Fruit fly (Drosophila melanogaster): ENCODE measurements around the gene Past1.

The Past1 gene

dm6 chr3R:12701257-12701656, 4.1 kb downstream of the Past1 start (continued):
- TF ChIP-seq CG6813 (GFP tag; optimal IDR thresholded peaks at IDR 0.05), result peak; percentile 35
- TF ChIP-seq bcd (GFP tag; optimal IDR thresholded peaks at IDR 0.05), result no peak
- peak; percentile 53 for TF ChIP-seq oc (tag; optimal IDR thresholded peaks at IDR 0.05)
- no peak for TF ChIP-seq pfk (GFP tag; optimal IDR thresholded peaks at IDR 0.05)
- no peak for TF ChIP-seq fd3F (GFP tag; optimal IDR thresholded peaks at IDR 0.05)
- TF ChIP-seq Kr (GFP tag; optimal IDR thresholded peaks at IDR 0.05), result peak; percentile 15
- TF ChIP-seq wek (GFP tag; optimal IDR thresholded peaks at IDR 0.05), result peak; percentile 43
- peak; percentile 16; the same call in 1 of the 2 replicates for TF ChIP-seq CG17328 (GFP tag; IDR thresholded peaks at IDR 0.05)
- no peak for TF ChIP-seq CHES-1-like (GFP tag; optimal IDR thresholded peaks at IDR 0.05)
- TF ChIP-seq CG2875 (GFP tag; optimal IDR thresholded peaks at IDR 0.05), result peak; percentile 26
- no peak for TF ChIP-seq CG11560 (tag; IDR thresholded peaks at IDR 0.05)
- no peak for TF ChIP-seq CG12391 (tag; optimal IDR thresholded peaks at IDR 0.05)
- TF ChIP-seq sens-2 (GFP tag; IDR thresholded peaks at IDR 0.05), result no peak
- no peak for TF ChIP-seq dm (GFP tag; optimal IDR thresholded peaks at IDR 0.05)
- TF ChIP-seq lola (GFP tag; optimal IDR thresholded peaks at IDR 0.05), result peak in 1 of 3 experiments; percentile 17
- TF ChIP-seq exex (tag; optimal IDR thresholded peaks at IDR 0.05), result peak; percentile 11
- peak; percentile 35 for TF ChIP-seq CG1529 (GFP tag; optimal IDR thresholded peaks at IDR 0.05)
- peak; percentile 37; the same call in 1 of the 2 replicates for TF ChIP-seq vvl (GFP tag; IDR thresholded peaks at IDR 0.05)
- TF ChIP-seq CG12071 (GFP tag; optimal IDR thresholded peaks at IDR 0.05), result peak; percentile 4
- peak; percentile 36 for TF ChIP-seq CG15696 (tag; optimal IDR thresholded peaks at IDR 0.05)
- no peak for TF ChIP-seq CG7271 (tag; optimal IDR thresholded peaks at IDR 0.05)
- TF ChIP-seq ATbp (GFP tag; optimal IDR thresholded peaks at IDR 0.05), result peak; percentile 27
- no peak for TF ChIP-seq CG43689 (GFP tag; IDR thresholded peaks at IDR 0.05)
- TF ChIP-seq CG13775 (GFP tag; optimal IDR thresholded peaks at IDR 0.05), result no peak
- peak; percentile 8 for TF ChIP-seq CG14710 (tag; optimal IDR thresholded peaks at IDR 0.05)
- TF ChIP-seq Xrp1 (GFP tag; IDR thresholded peaks at IDR 0.05), result peak; percentile 46
- TF ChIP-seq sens (GFP tag), result peak; percentile 78
- no peak for TF ChIP-seq Spps (tag; optimal IDR thresholded peaks at IDR 0.05)
- TF ChIP-seq D (optimal IDR thresholded peaks at IDR 0.05), result no peak
- TF ChIP-seq D (GFP tag; optimal IDR thresholded peaks at IDR 0.05), result peak; percentile 22
- no peak for TF ChIP-seq NFAT (GFP tag; IDR thresholded peaks at IDR 0.05)
- no peak for TF ChIP-seq Jarid2 (GFP tag; optimal IDR thresholded peaks at IDR 0.05)
- TF ChIP-seq CG8281 (tag; optimal IDR thresholded peaks at IDR 0.05), result no peak
- TF ChIP-seq ranshi (GFP tag; IDR thresholded peaks at IDR 0.05), result no peak
- no peak for TF ChIP-seq Awh (GFP tag; IDR thresholded peaks at IDR 0.05)
- peak; percentile 46 for TF ChIP-seq MTF-1 (GFP tag; optimal IDR thresholded peaks at IDR 0.05; ENCODE audit: borderline replicate concordance)
- TF ChIP-seq HLHmδ (GFP tag; optimal IDR thresholded peaks at IDR 0.05), result peak; percentile 9
- no peak for TF ChIP-seq disco-r (GFP tag; optimal IDR thresholded peaks at IDR 0.05)
- peak; percentile 9 for TF ChIP-seq CG7987 (GFP tag; optimal IDR thresholded peaks at IDR 0.05)

DNA sequence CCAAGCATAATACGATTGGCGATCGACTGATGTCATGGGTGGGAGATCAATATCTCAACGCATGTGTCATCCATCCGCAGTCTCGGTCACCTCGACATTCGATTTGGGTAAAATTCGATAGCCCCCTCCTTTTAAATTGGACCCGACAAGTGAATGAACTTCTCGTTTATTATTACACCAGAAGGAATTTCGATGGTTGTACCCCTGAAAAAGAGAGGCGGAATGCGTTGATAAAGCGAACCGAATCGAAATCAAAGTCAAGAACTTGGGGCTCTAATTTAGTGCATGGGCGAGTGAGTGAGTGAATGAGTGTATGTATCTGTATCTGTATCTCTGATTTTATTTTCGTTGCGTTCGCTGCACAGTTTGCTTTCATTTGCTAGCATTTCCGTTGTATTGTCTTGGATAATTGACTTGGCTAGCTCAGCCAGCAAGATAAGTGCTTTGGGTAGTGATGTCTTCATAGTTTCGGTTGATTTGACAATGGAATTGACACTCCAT, 4.9 kb downstream of the Past1 start:
- no peak for TF ChIP-seq CG6254 (GFP tag; optimal IDR thresholded peaks at IDR 0.05)
- TF ChIP-seq CG2199 (GFP tag; IDR thresholded peaks at IDR 0.05), result peak; percentile 82
- TF ChIP-seq cas (GFP tag; IDR thresholded peaks at IDR 0.05), result no peak
- peak in 1 of 2 experiments; percentile 35 for TF ChIP-seq Hr78 (GFP tag; optimal IDR thresholded peaks at IDR 0.05)
- TF ChIP-seq grn (GFP tag; optimal IDR thresholded peaks at IDR 0.05), result peak; percentile 42
- TF ChIP-seq CG16863 (GFP tag; optimal IDR thresholded peaks at IDR 0.05), result no peak
- TF ChIP-seq CG12744 (GFP tag; optimal IDR thresholded peaks at IDR 0.05), result no peak
- TF ChIP-seq lab (GFP tag; optimal IDR thresholded peaks at IDR 0.05), result no peak
- TF ChIP-seq sd (tag; optimal IDR thresholded peaks at IDR 0.05), result peak; percentile 94
- 0 out of 4 replicates have a peak, but pooled peaks have one; percentile 43 for TF ChIP-seq chinmo (GFP tag; IDR thresholded peaks at IDR 0.05; ENCODE audit: partially characterized antibody)
- peak; percentile 55; the same call in 1 of the 2 replicates for TF ChIP-seq CG32767 (GFP tag; IDR thresholded peaks at IDR 0.05)

All from whole organism, embryonic.